Worm (Caenorhabditis elegans): ENCODE results near the gene bath-13.

DNA sequence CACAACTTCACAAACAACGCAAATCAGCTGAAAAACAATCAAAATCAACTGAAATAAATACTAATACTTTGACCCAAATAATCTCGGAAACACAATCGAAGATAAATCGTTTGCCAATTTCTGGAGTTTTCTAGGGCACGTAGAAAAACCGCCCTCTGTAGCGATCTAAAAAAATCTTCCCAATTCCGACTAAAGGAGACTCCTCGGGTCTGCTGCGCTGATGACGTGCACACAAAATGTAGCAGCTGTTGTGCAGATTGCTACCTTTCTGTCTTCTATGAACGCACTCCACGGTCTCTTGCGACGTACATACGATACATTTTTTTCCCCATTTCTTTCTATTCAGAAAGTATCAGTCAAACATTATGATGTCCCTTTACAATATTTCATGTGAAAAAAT is 33.5 kb downstream of the bath-13 start, which contains the start of gene F53G2.1:
- no peak for TF ChIP-seq unc-39 (tag; optimal IDR thresholded peaks at IDR 0.05)
- TF ChIP-seq lsy-2 (tag; optimal IDR thresholded peaks at IDR 0.05): no peak
- TF ChIP-seq elt-3 (tag; optimal IDR thresholded peaks at IDR 0.05): no peak
- TF ChIP-seq blmp-1 (tag; optimal IDR thresholded peaks at IDR 0.05): no peak
- TF ChIP-seq snpc-4 (tag; optimal IDR thresholded peaks at IDR 0.05): no peak
- no peak for TF ChIP-seq ztf-11 (tag; optimal IDR thresholded peaks at IDR 0.05)
- no peak for TF ChIP-seq ces-1 (GFP tag; optimal IDR thresholded peaks at IDR 0.05)
- no peak for TF ChIP-seq zip-8 (tag; optimal IDR thresholded peaks at IDR 0.05)
- TF ChIP-seq nhr-237 (tag; optimal IDR thresholded peaks at IDR 0.05): no peak
- no peak for TF ChIP-seq elt-1 (tag; optimal IDR thresholded peaks at IDR 0.05; ENCODE audit: borderline replicate concordance, insufficient read depth)
- no peak for TF ChIP-seq unc-62 (GFP tag; optimal IDR thresholded peaks at IDR 0.05)
- no peak for TF ChIP-seq nhr-76 (tag; optimal IDR thresholded peaks at IDR 0.05)
- TF ChIP-seq nhr-28 (tag; optimal IDR thresholded peaks at IDR 0.05): no peak
